Fruit fly (Drosophila melanogaster) whole organism, wandering third instar larva: ENCODE measurements around the gene CG42399.

Source experiments
- Abd-B ChIP-seq: fragments of >200 bp; optimal IDR thresholded peaks from 2 replicates; lab custom pipeline; 2017; ENCODE audit warnings: missing biosample characterization, missing genetic modification characterization
- CG32264 ChIP-seq: fragments of 200-800 bp; sonication (Bioruptor generic); optimal IDR thresholded peaks from 2 replicates; lab custom pipeline; 2016; ENCODE audit warnings: missing biosample characterization, missing genetic modification characterization
- CG9705 ChIP-seq: fragments of 200-800 bp; sonication (Bioruptor generic); optimal IDR thresholded peaks from 2 replicates; lab custom pipeline; 2018; ENCODE audit warnings: missing biosample characterization, mild to moderate bottlenecking, missing genetic modification characterization
- CrebA ChIP-seq: fragments of 200-800 bp; sonication (Bioruptor generic); optimal IDR thresholded peaks from 2 replicates; lab custom pipeline; 2016; ENCODE audit warnings: missing biosample characterization, mild to moderate bottlenecking, missing genetic modification characterization, borderline replicate concordance
- Dif ChIP-seq: fragments of 200-275, 200-300 bp; sonication (Bioruptor generic); optimal IDR thresholded peaks from 2 replicates; lab custom pipeline; 2018; ENCODE audit warnings: missing biosample characterization, missing genetic modification characterization; ENCODE audit not compliant: partially characterized antibody
- GATAd ChIP-seq: sonication (Bioruptor generic); optimal IDR thresholded peaks from 2 replicates; lab custom pipeline; 2016; ENCODE audit warnings: missing biosample characterization, missing genetic modification characterization
- Hnf4 ChIP-seq: fragments of 200-800 bp; sonication (Bioruptor generic); optimal IDR thresholded peaks from 2 replicates; lab custom pipeline; 2016; ENCODE audit warnings: missing biosample characterization, mild to moderate bottlenecking, missing genetic modification characterization
- Hr78 ChIP-seq: fragments of >200 bp; optimal IDR thresholded peaks from 2 replicates; lab custom pipeline; 2017; ENCODE audit warnings: missing biosample characterization, missing genetic modification characterization
- Hr83 ChIP-seq: fragments of 200-300 bp; sonication (Bioruptor generic); optimal IDR thresholded peaks from 2 replicates; lab custom pipeline; 2016; ENCODE audit warnings: missing biosample characterization, mild to moderate bottlenecking, missing genetic modification characterization, moderate library complexity; ENCODE audit not compliant: poor library complexity, severe bottlenecking
- Jra ChIP-seq: sonication (Bioruptor generic); optimal IDR thresholded peaks from 2 replicates; lab custom pipeline; 2016; ENCODE audit warnings: missing biosample characterization, missing genetic modification characterization
- Myc ChIP-seq: fragments of >200 bp; optimal IDR thresholded peaks from 2 replicates; lab custom pipeline; 2017
- OdsH ChIP-seq: fragments of 200-800 bp; sonication (Bioruptor generic); optimal IDR thresholded peaks from 2 replicates; lab custom pipeline; 2016; ENCODE audit warnings: missing biosample characterization, mild to moderate bottlenecking, missing genetic modification characterization
- Rel ChIP-seq, 2 experiments: fragments of 200-800 bp; sonication (Bioruptor generic) in 1 of 2; optimal IDR thresholded peaks; 2 replicates in 1 of 2; 3 replicates in 1 of 2; lab custom pipeline; 2016 to 2019; ENCODE audit warnings: mild to moderate bottlenecking in 2 of 2, missing biosample characterization in 2 of 2, missing genetic modification characterization in 2 of 2, moderate library complexity in 1 of 2
- Vsx2 ChIP-seq: fragments of 200-300, 225-300 bp; sonication (Bioruptor generic); optimal IDR thresholded peaks from 2 replicates; lab custom pipeline; 2018; ENCODE audit warnings: missing biosample characterization, missing genetic modification characterization; ENCODE audit not compliant: partially characterized antibody
- br ChIP-seq: fragments of 200-800 bp; sonication (Bioruptor generic); optimal IDR thresholded peaks from 2 replicates; lab custom pipeline; 2016; ENCODE audit warnings: missing biosample characterization, missing genetic modification characterization
- brk ChIP-seq: fragments of 200-800 bp; sonication (Bioruptor generic); optimal IDR thresholded peaks from 2 replicates; lab custom pipeline; 2016; ENCODE audit warnings: missing biosample characterization, mild to moderate bottlenecking, missing genetic modification characterization
- dmrt93B ChIP-seq: fragments of 200-800 bp; sonication (Bioruptor generic); optimal IDR thresholded peaks from 2 replicates; lab custom pipeline; 2018; ENCODE audit warnings: missing biosample characterization, mild to moderate bottlenecking, missing genetic modification characterization
- dsf ChIP-seq: sonication (Bioruptor generic); optimal IDR thresholded peaks from 2 replicates; lab custom pipeline; 2016; ENCODE audit warnings: missing biosample characterization, missing genetic modification characterization, borderline replicate concordance
- ey ChIP-seq: fragments of 200-800 bp; sonication (Bioruptor generic); optimal IDR thresholded peaks from 2 replicates; lab custom pipeline; 2016; ENCODE audit warnings: missing biosample characterization, missing genetic modification characterization
- foxo ChIP-seq, 2 experiments: fragments of 200-800 bp; sonication (Bioruptor generic); optimal IDR thresholded peaks; 2 replicates in 1 of 2; 3 replicates in 1 of 2; lab custom pipeline; 2016 to 2017; ENCODE audit warnings: missing biosample characterization in 2 of 2, missing genetic modification characterization in 2 of 2
- fru ChIP-seq: fragments of 200-800 bp; sonication (Bioruptor generic); optimal IDR thresholded peaks from 3 replicates; lab custom pipeline; 2016; ENCODE audit warnings: missing biosample characterization, mild to moderate bottlenecking, missing genetic modification characterization
- h ChIP-seq: fragments of 200-800 bp; sonication (Bioruptor generic); optimal IDR thresholded peaks from 3 replicates; lab custom pipeline; 2016; ENCODE audit warnings: missing biosample characterization, mild to moderate bottlenecking, missing genetic modification characterization
- jim ChIP-seq: fragments of 175-275, 200-325 bp; sonication (Bioruptor generic); optimal IDR thresholded peaks from 2 replicates; lab custom pipeline; 2016; ENCODE audit warnings: missing biosample characterization, mild to moderate bottlenecking, missing genetic modification characterization
- lola ChIP-seq: fragments of >200 bp; optimal IDR thresholded peaks from 2 replicates; lab custom pipeline; 2017; ENCODE audit warnings: missing biosample characterization, missing genetic modification characterization
- pan ChIP-seq: fragments of >200 bp; optimal IDR thresholded peaks from 2 replicates; lab custom pipeline; 2017
- sage ChIP-seq: fragments of 200-800 bp; sonication (Bioruptor generic); optimal IDR thresholded peaks from 2 replicates; lab custom pipeline; 2016; ENCODE audit warnings: missing biosample characterization, mild to moderate bottlenecking, missing genetic modification characterization
- sv ChIP-seq: fragments of 200-800 bp; sonication (Bioruptor generic); optimal IDR thresholded peaks from 3 replicates; lab custom pipeline; 2016; ENCODE audit warnings: missing biosample characterization, missing genetic modification characterization
- tai ChIP-seq: sonication (Bioruptor generic); optimal IDR thresholded peaks from 2 replicates; lab custom pipeline; 2016; ENCODE audit warnings: missing biosample characterization, missing genetic modification characterization
- usp ChIP-seq: fragments of >200 bp; optimal IDR thresholded peaks from 2 replicates; lab custom pipeline; 2017; ENCODE audit warnings: missing biosample characterization, missing genetic modification characterization
- woc ChIP-seq: sonication (Bioruptor generic); optimal IDR thresholded peaks from 2 replicates; lab custom pipeline; 2016; ENCODE audit warnings: missing biosample characterization, mild to moderate bottlenecking, missing genetic modification characterization

CG42399 gene

dm6 chr2L:136131-136426 is 17.0 kb downstream of the CG42399 start:
- no peak for TF ChIP-seq sv (GFP tag; lab: Kevin White, UChicago)
- no peak for TF ChIP-seq h (GFP tag; lab: Kevin White, UChicago)
- no peak for TF ChIP-seq Abd-B (GFP tag; lab: Kevin White, UChicago)
- no peak for TF ChIP-seq Jra (GFP tag; lab: Kevin White, UChicago)
- no peak for TF ChIP-seq foxo (GFP tag; optimal IDR thresholded peaks at IDR 0.05; lab: Kevin White, UChicago)
- no peak for TF ChIP-seq lola (GFP tag; lab: Kevin White, UChicago)
- TF ChIP-seq sage, result no peak
- TF ChIP-seq Rel (GFP tag; optimal IDR thresholded peaks at IDR 0.05; lab: Kevin White, UChicago), result no peak
- TF ChIP-seq Rel (tag; optimal IDR thresholded peaks at IDR 0.05; lab: Kevin White, UChicago), result no peak
- TF ChIP-seq tai (GFP tag; lab: Kevin White, UChicago), result no peak
- no peak for TF ChIP-seq jim (GFP tag; lab: Kevin White, UChicago)
- no peak for TF ChIP-seq CG9705 (GFP tag; lab: Kevin White, UChicago)
- no peak for TF ChIP-seq Dif (GFP tag; lab: Kevin White, UChicago)
- no peak for TF ChIP-seq Vsx2 (GFP tag; lab: Kevin White, UChicago)
- TF ChIP-seq Hr78, result no peak
- no peak for TF ChIP-seq dmrt93B (GFP tag; lab: Kevin White, UChicago)
- TF ChIP-seq pan (lab: Kevin White, UChicago), result no peak
- TF ChIP-seq CrebA (GFP tag; lab: Kevin White, UChicago), result no peak
- no peak for TF ChIP-seq GATAd (GFP tag; lab: Kevin White, UChicago)

dm6 chr2L:135383-136130 is 17.5 kb downstream of the CG42399 start:
- TF ChIP-seq CG9705 (GFP tag; lab: Kevin White, UChicago) (no peak), GATAd (GFP tag; lab: Kevin White, UChicago) (no peak), ey (GFP tag; lab: Kevin White, UChicago) (no peak), brk (GFP tag; lab: Kevin White, UChicago) (no peak), Hnf4 (peak; percentile 62), Rel (GFP tag; optimal IDR thresholded peaks at IDR 0.05; lab: Kevin White, UChicago) (no peak), Rel (tag; optimal IDR thresholded peaks at IDR 0.05; lab: Kevin White, UChicago) (peak; percentile 20), woc (GFP tag; lab: Kevin White, UChicago) (no peak), Hr83 (no peak), Vsx2 (GFP tag; lab: Kevin White, UChicago) (no peak), Abd-B (GFP tag; lab: Kevin White, UChicago) (no peak), jim (GFP tag; lab: Kevin White, UChicago) (no peak), tai (GFP tag; lab: Kevin White, UChicago) (no peak), Jra (GFP tag; lab: Kevin White, UChicago) (no peak), foxo (GFP tag; optimal IDR thresholded peaks at IDR 0.05; lab: Kevin White, UChicago) (no peak), fru (GFP tag; lab: Kevin White, UChicago) (peak; percentile 47), Dif (GFP tag; lab: Kevin White, UChicago) (no peak), br (no peak), CG32264 (GFP tag; lab: Kevin White, UChicago) (no peak), usp (GFP tag; lab: Kevin White, UChicago) (no peak), dsf (GFP tag; lab: Kevin White, UChicago) (no peak), sv (GFP tag; lab: Kevin White, UChicago) (no peak), Myc (no peak)
- TF ChIP-seq, all 38 proteins: peak for 3

- TF ChIP-seq OdsH (GFP tag; lab: Kevin White, UChicago) (no peak), dsf (GFP tag; lab: Kevin White, UChicago) (no peak), Rel (GFP tag; optimal IDR thresholded peaks at IDR 0.05; lab: Kevin White, UChicago) (no peak), Rel (tag; optimal IDR thresholded peaks at IDR 0.05; lab: Kevin White, UChicago) (peak; percentile 22)
Measured at dm6 chr2L:134563-135382, 18.3 kb downstream of the CG42399 start.
